Worm (Caenorhabditis elegans) whole organism, late embryonic: Measurements from ENCODE around the gene M03F8.6.

Experiments
- ceh-19 ChIP-seq: fragments of 200-800 bp; sonication (Bioruptor generic); optimal IDR thresholded peaks from 2 replicates; lab custom pipeline; 2018; ENCODE audit warnings: mild to moderate bottlenecking, missing genetic modification characterization, missing compliant biosample characterization
- nhr-11 ChIP-seq: fragments of 150-350 bp; optimal IDR thresholded peaks from 2 replicates; lab custom pipeline; 2014; ENCODE audit warnings: missing biosample characterization, missing genetic modification characterization
- unc-86 ChIP-seq: sonication (generic microtip); optimal IDR thresholded peaks from 2 replicates; lab custom pipeline; 2016; ENCODE audit warnings: missing genetic modification characterization, missing compliant biosample characterization

DNA sequence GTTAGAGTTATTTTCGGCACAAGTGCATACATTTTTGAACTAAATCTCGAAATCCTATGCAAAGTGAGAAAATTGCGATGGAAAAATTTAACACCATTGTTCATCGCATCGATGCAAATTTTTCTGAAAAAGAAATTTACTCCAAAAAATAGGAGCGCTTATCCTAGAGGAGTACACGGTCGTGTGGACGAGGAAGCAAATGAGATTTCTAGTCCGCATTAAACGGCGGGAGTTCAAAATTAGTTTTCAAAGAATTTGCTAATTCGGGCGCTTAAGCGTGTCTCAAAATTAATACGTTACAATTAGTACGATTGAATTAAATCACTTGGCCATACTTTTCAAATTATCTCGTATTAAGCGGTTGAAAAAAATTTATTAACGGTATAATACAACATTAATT, 36.9 kb downstream of the M03F8.6 start, which contains the start of gene lrpr-1:
- TF ChIP-seq ceh-19, result no peak
- TF ChIP-seq unc-86, result peak; percentile 12
- no peak for TF ChIP-seq nhr-11
